Worm (Caenorhabditis elegans): Measurements from ENCODE around the gene K11H3.8.

ce11 chrIII:9853667-9854620 is 19.0 kb downstream of the K11H3.8 start:
- TF ChIP-seq nhr-28 (tag; optimal IDR thresholded peaks at IDR 0.05): no peak
- TF ChIP-seq unc-62 (GFP tag; optimal IDR thresholded peaks at IDR 0.05): no peak
- no peak for TF ChIP-seq nhr-237 (tag; optimal IDR thresholded peaks at IDR 0.05)
- no peak for TF ChIP-seq daf-12 (tag; optimal IDR thresholded peaks at IDR 0.05)
